Worm (Caenorhabditis elegans): Measurements from ENCODE around the gene hen-1.

hen-1 gene

DNA sequence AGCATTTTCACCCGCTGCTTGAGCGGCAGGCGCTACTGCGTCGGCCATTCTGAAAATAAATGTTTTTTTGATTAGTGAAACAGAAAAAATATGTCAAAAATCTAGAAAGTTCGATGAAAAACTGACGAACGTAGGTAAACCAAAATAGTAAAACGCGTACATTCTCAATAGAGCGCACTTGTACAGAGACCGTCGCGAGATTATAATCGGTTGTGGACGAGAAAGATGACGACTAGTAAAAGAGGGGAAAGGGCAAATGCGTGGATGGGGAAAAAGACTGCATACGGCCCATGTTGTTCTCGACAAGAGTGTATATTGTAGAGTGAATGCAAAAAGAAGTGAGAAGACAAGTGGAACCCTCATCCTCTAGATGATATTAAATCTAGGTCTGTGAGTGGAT, 16.5 kb downstream of the hen-1 start, which contains the start of gene C36B7.6:
C36B7.6 (minus strand) TSS at position 49 of the 400 bp plus-strand sequence.
- no peak for TF ChIP-seq attf-6 (GFP tag; IDR thresholded peaks at IDR 0.05)
- no peak for TF ChIP-seq C17E4.6 (GFP tag; IDR thresholded peaks at IDR 0.05)
- TF ChIP-seq nhr-80 (tag; optimal IDR thresholded peaks at IDR 0.05) = peak; percentile 58
- TF ChIP-seq F37B4.10 (GFP tag; IDR thresholded peaks at IDR 0.05) = no peak
- TF ChIP-seq Y56A3A.18 (GFP tag; IDR thresholded peaks at IDR 0.05) = no peak
- TF ChIP-seq die-1 (tag; optimal IDR thresholded peaks at IDR 0.05) = no peak
- peak; percentile 27 for TF ChIP-seq attf-5 (GFP tag; optimal IDR thresholded peaks at IDR 0.05)
- no peak for TF ChIP-seq lin-40 (tag; optimal IDR thresholded peaks at IDR 0.05)
- TF ChIP-seq lin-54 (GFP tag; optimal IDR thresholded peaks at IDR 0.05) = no peak
- no peak for TF ChIP-seq T07F8.4 (tag; optimal IDR thresholded peaks at IDR 0.05)
- no peak for TF ChIP-seq F10E7.11 (tag; optimal IDR thresholded peaks at IDR 0.05)
- TF ChIP-seq rcor-1 (GFP tag; IDR thresholded peaks at IDR 0.05) = no peak

DNA sequence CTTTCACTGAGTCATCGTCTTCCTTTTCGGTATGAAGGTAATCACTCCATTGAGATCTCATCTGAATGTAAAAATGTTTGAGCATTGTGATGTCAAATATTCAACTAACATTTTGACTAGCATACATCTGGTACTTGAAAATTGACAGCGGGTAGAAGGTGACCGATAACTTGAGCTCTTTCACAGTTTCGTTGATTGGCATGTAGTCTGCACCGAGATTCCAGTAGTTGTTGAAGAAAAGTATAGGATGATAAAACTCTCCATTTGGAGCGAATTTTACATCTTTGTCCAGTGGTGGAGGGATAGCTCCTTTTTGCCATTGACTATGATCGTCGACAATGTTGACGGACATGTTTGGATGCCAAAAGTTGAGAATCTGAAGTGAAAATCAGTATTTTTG, 17.7 kb downstream of the hen-1 start:
- TF ChIP-seq ceh-100 (GFP tag; IDR thresholded peaks at IDR 0.05) (no peak), lin-35 (GFP tag; optimal IDR thresholded peaks at IDR 0.05) (no peak), unc-130 (GFP tag; optimal IDR thresholded peaks at IDR 0.05) (no peak), F57C9.4 (tag; optimal IDR thresholded peaks at IDR 0.05) (no peak), F33H1.4 (GFP tag; IDR thresholded peaks at IDR 0.05) (no peak), snpc-1.1 (tag; optimal IDR thresholded peaks at IDR 0.05; ENCODE audit: insufficient read depth) (no peak), aptf-3 (GFP tag; IDR thresholded peaks at IDR 0.05) (no peak), F52B5.7 (tag; optimal IDR thresholded peaks at IDR 0.05) (no peak), Y95B8A.8 (GFP tag; IDR thresholded peaks at IDR 0.05) (no peak), ztf-26 (tag; optimal IDR thresholded peaks at IDR 0.05) (no peak), F22D6.2 (tag; optimal IDR thresholded peaks at IDR 0.05) (no peak), Y79H2A.3 (GFP tag; conservative IDR thresholded peaks at IDR 0.05) (no peak), D2030.7 (GFP tag; IDR thresholded peaks at IDR 0.05) (no peak), ztf-25 (GFP tag; IDR thresholded peaks at IDR 0.05) (no peak), rpc-1 (optimal IDR thresholded peaks at IDR 0.05) (no peak), rpc-1 (tag; optimal IDR thresholded peaks at IDR 0.05) (no peak)

DNA sequence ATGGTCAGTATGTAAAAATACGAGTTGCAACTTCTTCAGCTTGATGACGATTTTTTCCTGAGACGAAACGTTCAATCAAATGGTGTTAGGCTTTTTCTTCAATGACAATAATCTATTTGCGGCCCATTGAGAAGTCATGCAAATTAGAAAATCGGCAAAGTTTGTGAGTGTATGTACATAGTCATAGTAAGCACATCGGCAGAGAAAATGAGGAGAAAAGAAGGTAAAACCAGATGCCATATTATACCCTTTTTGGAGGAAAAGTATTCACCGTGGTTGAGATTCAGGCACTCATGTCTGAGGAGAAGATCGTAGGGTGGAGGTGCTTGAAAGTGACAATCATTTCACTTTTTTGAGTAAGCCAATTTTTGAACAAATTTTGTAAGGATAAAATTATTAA, 20.4 kb downstream of the hen-1 start, which contains the start of gene C36B7.5:
C36B7.5 (minus strand) TSS at position 101 of the 400 bp plus-strand sequence.
- TF ChIP-seq snpc-1.3 (tag; optimal IDR thresholded peaks at IDR 0.05; ENCODE audit: insufficient read depth) (no peak), dpl-1 (GFP tag; optimal IDR thresholded peaks at IDR 0.05) (no peak), ztf-3 (GFP tag; optimal IDR thresholded peaks at IDR 0.05) (no peak), attf-3 (GFP tag; conservative IDR thresholded peaks at IDR 0.05) (no peak), dox-1 (GFP tag; IDR thresholded peaks at IDR 0.05) (no peak), nhr-27 (tag; optimal IDR thresholded peaks at IDR 0.05) (no peak), ceh-91 (GFP tag; IDR thresholded peaks at IDR 0.05) (no peak), ceh-27 (GFP tag; optimal IDR thresholded peaks at IDR 0.05) (no peak), lir-1 (GFP tag; conservative IDR thresholded peaks at IDR 0.05) (no peak), rcor-1 (GFP tag; IDR thresholded peaks at IDR 0.05) (no peak), sptf-2 (GFP tag; optimal IDR thresholded peaks at IDR 0.05) (no peak), K12H6.12 (tag; optimal IDR thresholded peaks at IDR 0.05) (no peak)

All from whole organism, young adult.